Fruit fly (Drosophila melanogaster) whole organism, wandering third instar larva: ENCODE data around the gene Trax.

Source experiments
- GATAd ChIP-seq: sonication (Bioruptor generic); optimal IDR thresholded peaks from 2 replicates; lab custom pipeline; 2016; ENCODE audit warnings: missing biosample characterization, missing genetic modification characterization
- Hnf4 ChIP-seq: fragments of 200-800 bp; sonication (Bioruptor generic); optimal IDR thresholded peaks from 2 replicates; lab custom pipeline; 2016; ENCODE audit warnings: missing biosample characterization, mild to moderate bottlenecking, missing genetic modification characterization
- Hr78 ChIP-seq: fragments of >200 bp; optimal IDR thresholded peaks from 2 replicates; lab custom pipeline; 2017; ENCODE audit warnings: missing biosample characterization, missing genetic modification characterization
- Jra ChIP-seq: sonication (Bioruptor generic); optimal IDR thresholded peaks from 2 replicates; lab custom pipeline; 2016; ENCODE audit warnings: missing biosample characterization, missing genetic modification characterization
- br ChIP-seq: fragments of 200-800 bp; sonication (Bioruptor generic); optimal IDR thresholded peaks from 2 replicates; lab custom pipeline; 2016; ENCODE audit warnings: missing biosample characterization, missing genetic modification characterization
- dl ChIP-seq, 2 experiments: fragments of 175-275, 200-275 bp in 1 of 2; fragments of 200-275 bp in 1 of 2; sonication (Bioruptor generic); optimal IDR thresholded peaks; lab custom pipeline; 2018; ENCODE audit warnings: mild to moderate bottlenecking in 2 of 2, missing biosample characterization in 2 of 2, missing genetic modification characterization in 2 of 2, moderate library complexity in 2 of 2; ENCODE audit not compliant: partially characterized antibody in 2 of 2, insufficient read depth in 1 of 2
- foxo ChIP-seq, 2 experiments: fragments of 200-800 bp; sonication (Bioruptor generic); optimal IDR thresholded peaks; 2 replicates in 1 of 2; 3 replicates in 1 of 2; lab custom pipeline; 2016 to 2017; ENCODE audit warnings: missing biosample characterization in 2 of 2, missing genetic modification characterization in 2 of 2
- h ChIP-seq: fragments of 200-800 bp; sonication (Bioruptor generic); optimal IDR thresholded peaks from 3 replicates; lab custom pipeline; 2016; ENCODE audit warnings: missing biosample characterization, mild to moderate bottlenecking, missing genetic modification characterization
- lola ChIP-seq: fragments of >200 bp; optimal IDR thresholded peaks from 2 replicates; lab custom pipeline; 2017; ENCODE audit warnings: missing biosample characterization, missing genetic modification characterization
- pan ChIP-seq: fragments of >200 bp; optimal IDR thresholded peaks from 2 replicates; lab custom pipeline; 2017

- peak; percentile 30 for TF ChIP-seq Jra (GFP tag; lab: Kevin White, UChicago)
- no peak for TF ChIP-seq lola (GFP tag; lab: Kevin White, UChicago)
- TF ChIP-seq h (GFP tag; lab: Kevin White, UChicago) = no peak
- TF ChIP-seq Hnf4 (GFP tag; lab: Kevin White, UChicago) = no peak
- TF ChIP-seq dl (GFP tag; optimal IDR thresholded peaks at IDR 0.05; lab: Kevin White, UChicago; ENCODE audit: insufficient read depth in 1 of 2, partially characterized antibody in 2 of 2) = no peak
- TF ChIP-seq foxo (GFP tag; optimal IDR thresholded peaks at IDR 0.05; lab: Kevin White, UChicago) = no peak
- no peak for TF ChIP-seq pan (lab: Kevin White, UChicago)
- no peak for TF ChIP-seq GATAd
- TF ChIP-seq br (GFP tag; lab: Kevin White, UChicago) = no peak
- TF ChIP-seq Hr78 (GFP tag; lab: Kevin White, UChicago) = no peak
These were observed 49.4 kb downstream of the Trax start for dm6 chr3R:15410689-15411587.
